Fruit fly (Drosophila melanogaster) whole organism, embryonic: ENCODE results near the gene Cchl.

Experiments used
- CG11504 ChIP-seq: fragments of 200-800 bp; sonication (Bioruptor generic); optimal IDR thresholded peaks from 3 replicates; lab custom pipeline; 2019; ENCODE audit warnings: missing biosample characterization, mild to moderate bottlenecking, missing genetic modification characterization, moderate library complexity
- CG11560 ChIP-seq: fragments of 200-800 bp; sonication (Bioruptor generic); IDR thresholded peaks from 3 replicates; pipeline ENCODE4 v1.3.6; 2022; ENCODE audit warnings: missing biosample characterization, missing genetic modification characterization
- CG12299 ChIP-seq: fragments of 200-800 bp; sonication (Bioruptor generic); optimal IDR thresholded peaks from 2 replicates; lab custom pipeline; 2018; ENCODE audit warnings: missing biosample characterization, mild to moderate bottlenecking, missing genetic modification characterization
- CG12744 ChIP-seq: fragments of 200-800 bp; sonication (Bioruptor generic); optimal IDR thresholded peaks from 2 replicates; lab custom pipeline; 2016; ENCODE audit warnings: missing biosample characterization, missing genetic modification characterization
- CG14667 ChIP-seq: fragments of 200-800 bp; sonication (Bioruptor generic); IDR thresholded peaks from 2 replicates; pipeline ENCODE4 v1.3.6; 2022; ENCODE audit warnings: missing biosample characterization, missing genetic modification characterization
- CG15696 ChIP-seq: fragments of 200-800 bp; sonication (Bioruptor generic); optimal IDR thresholded peaks from 2 replicates; lab custom pipeline; 2019; ENCODE audit warnings: missing biosample characterization, mild to moderate bottlenecking, missing genetic modification characterization, moderate library complexity
- CG17612 ChIP-seq: fragments of 200-800 bp; sonication (Bioruptor generic); IDR thresholded peaks from 2 replicates; pipeline ENCODE4 v1.3.6; 2022; ENCODE audit warnings: missing biosample characterization, missing genetic modification characterization
- CG17802 ChIP-seq: fragments of 200-800 bp; sonication (Bioruptor generic); optimal IDR thresholded peaks from 2 replicates; lab custom pipeline; 2018; ENCODE audit warnings: missing biosample characterization, mild to moderate bottlenecking, missing genetic modification characterization, moderate library complexity
- CG2116 ChIP-seq: fragments of 200-800 bp; sonication (Bioruptor generic); optimal IDR thresholded peaks from 3 replicates; lab custom pipeline; 2018; ENCODE audit warnings: missing biosample characterization, mild to moderate bottlenecking, missing genetic modification characterization
- CG2678 ChIP-seq: fragments of 200-800 bp; sonication (Bioruptor generic); optimal IDR thresholded peaks from 3 replicates; lab custom pipeline; 2019; ENCODE audit warnings: missing biosample characterization, mild to moderate bottlenecking, missing genetic modification characterization, moderate library complexity
- CG43689 ChIP-seq: fragments of 200-800 bp; sonication (Bioruptor generic); IDR thresholded peaks from 2 replicates; pipeline ENCODE4 v1.3.6; 2022; ENCODE audit warnings: missing biosample characterization, missing genetic modification characterization
- CG4730 ChIP-seq: fragments of 200-800 bp; sonication (Bioruptor generic); IDR thresholded peaks from 2 replicates; pipeline ENCODE4 v1.3.6; 2022; ENCODE audit warnings: missing biosample characterization, missing genetic modification characterization
- CG8478 ChIP-seq: fragments of >200 bp; optimal IDR thresholded peaks from 2 replicates; lab custom pipeline; 2018
- D19B ChIP-seq: fragments of 200-800 bp; sonication (Bioruptor generic); optimal IDR thresholded peaks from 2 replicates; lab custom pipeline; 2017; ENCODE audit warnings: missing biosample characterization, mild to moderate bottlenecking, missing genetic modification characterization
- Dref ChIP-seq: fragments of 200-800 bp; sonication (Bioruptor generic); IDR thresholded peaks from 2 replicates; pipeline ENCODE4 v1.3.6; 2022; ENCODE audit warnings: missing biosample characterization, missing genetic modification characterization
- Drgx ChIP-seq: fragments of 200-800 bp; sonication (Bioruptor generic); IDR thresholded peaks from 2 replicates; pipeline ENCODE4 v1.3.6; 2022; ENCODE audit warnings: missing biosample characterization, missing genetic modification characterization
- Ets65A ChIP-seq: fragments of 200-800 bp; sonication (Bioruptor generic); peaks from one replicate; lab custom pipeline; 2016; ENCODE audit warnings: missing biosample characterization, missing genetic modification characterization
- Fer3 ChIP-seq: fragments of 200-800 bp; sonication (Bioruptor generic); optimal IDR thresholded peaks from 2 replicates; lab custom pipeline; 2018; ENCODE audit warnings: missing biosample characterization, mild to moderate bottlenecking, missing genetic modification characterization, moderate library complexity
- H15 ChIP-seq: fragments of 200-800 bp; sonication (Bioruptor generic); IDR thresholded peaks from 3 replicates; pipeline ENCODE4 v1.3.6; 2022; ENCODE audit warnings: missing biosample characterization, missing genetic modification characterization
- HHEX ChIP-seq: fragments of 200-800 bp; sonication (Bioruptor generic); optimal IDR thresholded peaks from 3 replicates; lab custom pipeline; 2017; ENCODE audit warnings: missing biosample characterization, mild to moderate bottlenecking, missing genetic modification characterization, missing genetic modification reagents
- PHDP ChIP-seq: fragments of 200-800 bp; sonication (Bioruptor generic); optimal IDR thresholded peaks from 3 replicates; lab custom pipeline; 2018; ENCODE audit warnings: missing biosample characterization, mild to moderate bottlenecking, missing genetic modification characterization, moderate library complexity
- Scr ChIP-seq: fragments of 200-800 bp; sonication (Bioruptor generic); IDR thresholded peaks from 2 replicates; pipeline ENCODE4 v1.3.6; 2022; ENCODE audit warnings: missing biosample characterization, missing genetic modification characterization; ENCODE audit not compliant: partially characterized antibody
- Six4 ChIP-seq: fragments of 200-800 bp; sonication (Bioruptor generic); optimal IDR thresholded peaks from 2 replicates; lab custom pipeline; 2016; ENCODE audit warnings: missing biosample characterization, missing genetic modification characterization
- caup ChIP-seq: fragments of 200-800 bp; sonication (Bioruptor generic); optimal IDR thresholded peaks from 3 replicates; lab custom pipeline; 2017; ENCODE audit warnings: missing biosample characterization, mild to moderate bottlenecking, missing genetic modification characterization, moderate library complexity; ENCODE audit not compliant: severe bottlenecking
- chm ChIP-seq: fragments of 200-800 bp; sonication (Bioruptor generic); IDR thresholded peaks from 2 replicates; pipeline ENCODE4 v1.3.6; 2022; ENCODE audit warnings: missing biosample characterization, missing genetic modification characterization
- crc ChIP-seq: fragments of 200-800 bp; sonication (Bioruptor generic); optimal IDR thresholded peaks from 2 replicates; lab custom pipeline; 2016; ENCODE audit warnings: missing biosample characterization, missing genetic modification characterization
- dm ChIP-seq: fragments of 200-800 bp; sonication (Bioruptor generic); optimal IDR thresholded peaks from 3 replicates; lab custom pipeline; 2016; ENCODE audit warnings: missing biosample characterization, missing genetic modification characterization
- ftz-f1 ChIP-seq: fragments of 200-800 bp; sonication (Bioruptor generic); optimal IDR thresholded peaks from 2 replicates; lab custom pipeline; 2016; ENCODE audit warnings: missing biosample characterization, missing genetic modification characterization
- inv ChIP-seq: fragments of 200-800 bp; sonication (Bioruptor generic); IDR thresholded peaks from 2 replicates; pipeline ENCODE4 v1.3.6; 2022; ENCODE audit warnings: missing biosample characterization, missing genetic modification characterization; ENCODE audit not compliant: partially characterized antibody
- lab ChIP-seq: fragments of 200-800 bp; sonication (Bioruptor generic); optimal IDR thresholded peaks from 3 replicates; lab custom pipeline; 2017; ENCODE audit warnings: missing biosample characterization, missing genetic modification characterization, mild to moderate bottlenecking, moderate library complexity, missing genetic modification reagents
- lola ChIP-seq, 3 experiments: fragments of >200 bp in 2 of 3; fragments of 200-800 bp in 1 of 3; sonication (Bioruptor generic) in 1 of 3; optimal IDR thresholded peaks; 2 replicates each; lab custom pipeline; 2017 to 2019; ENCODE audit warnings: missing biosample characterization in 3 of 3, missing genetic modification characterization in 3 of 3, mild to moderate bottlenecking in 1 of 3, moderate library complexity in 1 of 3
- sim ChIP-seq: fragments of 200-800 bp; sonication (Bioruptor generic); IDR thresholded peaks from 2 replicates; pipeline ENCODE4 v1.3.6; 2022; ENCODE audit warnings: missing biosample characterization, missing genetic modification characterization
- twi ChIP-seq: fragments of 200-800 bp; optimal IDR thresholded peaks from 2 replicates; lab custom pipeline; 2019; ENCODE audit warnings: missing biosample characterization, mild to moderate bottlenecking, missing genetic modification characterization, moderate library complexity
- zfh1 ChIP-seq: fragments of 200-800 bp; sonication (Bioruptor generic); IDR thresholded peaks from 3 replicates; pipeline ENCODE4 v1.3.6; 2022; ENCODE audit warnings: missing biosample characterization, missing genetic modification characterization

Cchl gene

DNA sequence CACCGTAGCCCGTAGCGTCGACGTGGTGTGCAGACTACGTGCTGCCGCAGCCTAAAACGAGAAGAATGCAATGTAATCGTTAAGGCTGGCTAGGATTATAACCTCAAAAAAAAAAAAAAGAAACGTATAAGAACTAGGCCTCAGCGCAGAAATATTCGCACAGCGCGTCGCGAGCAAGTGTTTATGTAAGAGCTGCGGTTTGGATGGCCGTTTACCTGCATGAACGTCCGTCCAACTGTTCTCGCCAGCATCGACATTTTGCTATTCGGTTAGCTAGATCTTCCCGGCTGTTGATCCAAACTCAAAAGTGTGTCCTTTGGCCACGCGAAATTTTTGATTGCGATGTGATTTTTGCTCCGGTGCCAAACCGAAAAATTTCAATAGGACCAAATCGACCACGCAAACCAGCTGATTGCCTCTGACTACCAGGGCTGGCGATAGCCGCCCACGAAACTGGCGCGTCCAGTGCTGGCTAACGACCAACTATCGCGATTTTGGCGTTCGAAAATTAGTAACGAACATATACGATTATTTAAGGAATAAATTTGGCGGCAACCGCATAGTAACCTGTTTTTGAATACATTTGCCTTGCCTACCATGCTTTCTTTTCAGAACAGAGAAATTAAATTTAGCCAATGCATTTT lies 8.4 kb downstream of the Cchl start, which contains the start of gene Idh3b (continued):
- TF ChIP-seq dm: peak; percentile 65

DNA sequence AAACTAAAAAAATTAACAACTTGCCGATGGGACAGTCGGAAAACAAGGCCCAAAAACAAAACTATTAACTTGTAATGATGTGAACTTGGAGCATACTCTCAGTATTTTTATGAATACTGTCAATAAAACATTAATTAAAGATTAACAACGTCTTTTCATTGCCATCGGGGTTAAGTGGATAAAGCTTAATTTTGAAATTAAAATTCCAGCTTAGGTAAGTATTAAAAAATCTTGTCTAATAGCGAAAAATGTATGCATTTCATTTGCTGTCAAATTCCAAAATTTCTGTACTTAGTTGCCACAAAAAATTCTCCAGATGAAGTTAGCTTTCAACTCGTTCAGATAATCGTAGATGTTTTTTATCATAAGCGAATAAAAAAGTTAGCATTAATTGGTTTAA lies 12.9 kb downstream of the Cchl start, which contains the start of gene Theg:
Gene Theg (plus strand): TSS at position 301 of the 400 bp plus-strand sequence.
- TF ChIP-seq caup (no peak), chm (no peak), CG15696 (tag; lab: Kevin White, UChicago) (no peak), CG2116 (GFP tag; lab: Kevin White, UChicago) (no peak), lab (GFP tag; lab: Kevin White, UChicago) (no peak)

DNA sequence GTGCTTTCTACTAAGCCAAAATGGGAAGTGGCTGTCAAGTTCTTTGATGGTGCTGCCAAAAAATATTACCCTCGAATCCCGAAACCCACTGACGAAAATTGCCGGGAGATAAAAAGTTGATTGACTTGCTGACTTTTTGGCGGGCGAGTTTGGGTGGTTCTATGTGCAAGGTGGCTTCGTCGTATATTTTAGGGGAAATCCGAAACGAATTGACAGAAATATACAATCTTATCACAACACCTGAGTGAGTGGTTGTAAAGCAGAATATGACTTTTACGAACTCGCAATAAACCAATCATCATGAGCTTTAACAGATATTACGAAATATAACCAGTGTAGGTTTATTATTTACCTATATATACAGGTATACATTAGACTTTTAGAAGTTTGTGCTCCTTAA lies 23.8 kb downstream of the Cchl start:
- no peak for TF ChIP-seq CG4730 (GFP tag; lab: Robert Waterston, UW)
- TF ChIP-seq lola (GFP tag; optimal IDR thresholded peaks at IDR 0.05; lab: Kevin White, UChicago): no peak
- TF ChIP-seq inv (GFP tag; lab: Robert Waterston, UW): no peak
- TF ChIP-seq PHDP (tag; lab: Kevin White, UChicago): no peak
- no peak for TF ChIP-seq crc (GFP tag; lab: Kevin White, UChicago)
- no peak for TF ChIP-seq CG12299 (tag; lab: Kevin White, UChicago)
- no peak for TF ChIP-seq Ets65A (GFP tag; lab: Kevin White, UChicago)
- TF ChIP-seq CG11504 (tag; lab: Kevin White, UChicago): no peak

DNA sequence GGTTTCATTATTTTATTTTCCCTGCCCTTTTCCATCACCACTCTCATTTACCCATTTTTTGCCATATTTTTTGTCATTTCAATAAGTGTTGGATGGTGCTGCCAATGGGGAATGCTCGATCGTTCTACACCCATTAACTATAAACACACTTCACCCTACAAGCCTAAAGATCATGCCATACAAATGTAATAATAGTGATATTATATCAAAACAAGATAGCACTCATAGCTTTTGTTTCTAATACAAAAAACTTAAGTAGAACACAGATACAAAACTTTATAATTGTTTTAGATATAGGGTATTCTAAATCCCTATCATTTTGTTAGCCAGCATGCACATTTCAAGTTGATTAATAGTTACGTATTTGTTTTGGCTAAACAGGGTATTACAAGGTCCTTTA lies 27.6 kb downstream of the Cchl start:
- TF ChIP-seq CG14667 (GFP tag; lab: Robert Waterston, UW) (no peak), H15 (no peak)

DNA sequence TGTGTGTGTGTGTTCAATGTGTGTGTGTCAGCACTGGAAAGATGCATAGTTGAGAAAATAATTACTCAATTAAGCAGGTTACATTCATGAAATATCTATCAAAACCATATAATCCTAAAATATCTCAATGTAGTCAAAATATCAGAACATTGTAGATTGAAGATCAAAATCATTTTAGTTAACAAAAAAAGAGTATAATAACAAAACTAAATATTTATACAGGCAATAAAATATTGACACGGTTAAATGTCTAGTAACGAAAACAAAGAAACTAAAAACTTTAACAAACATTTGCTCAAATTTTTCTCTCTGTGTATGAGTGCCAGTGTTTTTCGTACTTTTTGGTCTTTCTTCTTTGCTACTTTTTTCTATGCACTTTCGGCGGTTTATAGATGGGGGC lies 28.4 kb downstream of the Cchl start:
- TF ChIP-seq Drgx: no peak
- no peak for TF ChIP-seq CG11560 (tag; lab: Robert Waterston, UW)
- TF ChIP-seq twi: no peak
- TF ChIP-seq CG17612 (GFP tag; lab: Robert Waterston, UW): no peak
- no peak for TF ChIP-seq HHEX (GFP tag; lab: Kevin White, UChicago)
- no peak for TF ChIP-seq CG2678
- TF ChIP-seq CG8478: no peak
- TF ChIP-seq CG17802 (tag; lab: Kevin White, UChicago): no peak
- TF ChIP-seq D19B (GFP tag; lab: Kevin White, UChicago): no peak
- no peak for TF ChIP-seq Scr (GFP tag; lab: Robert Waterston, UW)
- TF ChIP-seq zfh1 (GFP tag; lab: Robert Waterston, UW): no peak
- no peak for TF ChIP-seq CG12744 (GFP tag; lab: Kevin White, UChicago)
- no peak for TF ChIP-seq Six4
- TF ChIP-seq ftz-f1 (GFP tag; lab: Kevin White, UChicago): no peak
- TF ChIP-seq CG43689: no peak
- no peak for TF ChIP-seq Dref (GFP tag; lab: Robert Waterston, UW)
- no peak for TF ChIP-seq sim (GFP tag; lab: Robert Waterston, UW)
- no peak for TF ChIP-seq Fer3 (tag; lab: Kevin White, UChicago)
- no peak for TF ChIP-seq CG15696 (tag; lab: Kevin White, UChicago)
